Fruit fly (Drosophila melanogaster): ENCODE results near the gene Afti.

Gene Afti

DNA sequence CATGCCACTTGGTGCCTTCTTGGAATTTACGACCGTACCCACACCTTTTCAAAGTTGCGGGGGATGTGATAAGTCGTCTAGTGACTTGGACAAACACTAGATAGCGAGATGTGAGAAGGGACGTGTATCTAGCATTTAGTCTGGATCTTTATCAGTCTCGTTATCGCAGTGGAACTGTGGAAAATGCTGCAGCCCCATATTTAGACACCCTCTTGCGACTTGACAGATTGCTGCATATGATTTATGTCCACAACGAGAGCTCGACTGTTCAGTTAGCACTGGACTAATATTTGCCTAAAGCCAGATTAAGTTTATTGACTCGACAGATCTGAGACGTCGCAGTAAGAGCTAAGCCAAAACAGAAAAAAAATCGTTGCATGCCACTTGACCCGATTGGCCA is 26.6 kb downstream of the Afti start (continued):
- peak; percentile 17 for TF ChIP-seq Fer3 (tag; optimal IDR thresholded peaks at IDR 0.05)
- peak; percentile 45 for TF ChIP-seq wek (GFP tag; optimal IDR thresholded peaks at IDR 0.05)
- TF ChIP-seq eyg (GFP tag; optimal IDR thresholded peaks at IDR 0.05) = no peak
- peak in 1 of 3 experiments; percentile 15 for TF ChIP-seq Stat92E (GFP tag; optimal IDR thresholded peaks at IDR 0.05)
- TF ChIP-seq zen (tag; optimal IDR thresholded peaks at IDR 0.05) = no peak
- no peak for TF ChIP-seq pb (GFP tag; optimal IDR thresholded peaks at IDR 0.05)
- no peak for TF ChIP-seq CoRest (tag; optimal IDR thresholded peaks at IDR 0.05)
- TF ChIP-seq Asciz (GFP tag; optimal IDR thresholded peaks at IDR 0.05) = peak; percentile 77
- TF ChIP-seq hb (GFP tag; IDR thresholded peaks at IDR 0.05; ENCODE audit: partially characterized antibody) = no peak
- peak; percentile 72 for TF ChIP-seq oc (tag; optimal IDR thresholded peaks at IDR 0.05)
- TF ChIP-seq corto (GFP tag; optimal IDR thresholded peaks at IDR 0.05) = no peak
- peak; percentile 30 for TF ChIP-seq gcm (GFP tag; optimal IDR thresholded peaks at IDR 0.05)
- no peak for TF ChIP-seq sens-2 (GFP tag; IDR thresholded peaks at IDR 0.05)
- TF ChIP-seq tin (GFP tag; optimal IDR thresholded peaks at IDR 0.05) = no peak
- TF ChIP-seq CG12104 (GFP tag; optimal IDR thresholded peaks at IDR 0.05) = peak; percentile 13
- TF ChIP-seq CG9727 (GFP tag; optimal IDR thresholded peaks at IDR 0.05) = peak; percentile 6
- no peak for TF ChIP-seq ro (GFP tag; IDR thresholded peaks at IDR 0.05)
- no peak for TF ChIP-seq CG1792 (GFP tag; optimal IDR thresholded peaks at IDR 0.05)
- no peak for TF ChIP-seq schlank (tag; optimal IDR thresholded peaks at IDR 0.05)
- TF ChIP-seq psq (GFP tag; optimal IDR thresholded peaks at IDR 0.05) = no peak
- no peak for TF ChIP-seq CG11696 (GFP tag; IDR thresholded peaks at IDR 0.05)
- peak; percentile 67 for TF ChIP-seq CG2678 (tag; optimal IDR thresholded peaks at IDR 0.05)
- no peak for TF ChIP-seq CG17361 (GFP tag; IDR thresholded peaks at IDR 0.05)
- peak; percentile 43; the same call in 1 of the 2 replicates for TF ChIP-seq chm (GFP tag; IDR thresholded peaks at IDR 0.05)
- TF ChIP-seq chn (GFP tag; optimal IDR thresholded peaks at IDR 0.05) = no peak
- TF ChIP-seq grn (GFP tag; optimal IDR thresholded peaks at IDR 0.05) = peak; percentile 10
- no peak for TF ChIP-seq Lim3 (GFP tag; IDR thresholded peaks at IDR 0.05)
- no peak for TF ChIP-seq hbn (GFP tag; IDR thresholded peaks at IDR 0.05; ENCODE audit: partially characterized antibody)
- TF ChIP-seq CrebB (tag; optimal IDR thresholded peaks at IDR 0.05) = peak; percentile 16
- no peak for TF ChIP-seq Mes4 (GFP tag; optimal IDR thresholded peaks at IDR 0.05)
- TF ChIP-seq CG10431 (GFP tag; optimal IDR thresholded peaks at IDR 0.05) = peak; percentile 47
- peak; percentile 52 for TF ChIP-seq CG18599 (GFP tag; optimal IDR thresholded peaks at IDR 0.05)
- TF ChIP-seq H2.0 (GFP tag; IDR thresholded peaks at IDR 0.05) = no peak
- TF ChIP-seq CG4707 (GFP tag; optimal IDR thresholded peaks at IDR 0.05) = peak; percentile 37
- no peak for TF ChIP-seq gsb (GFP tag; IDR thresholded peaks at IDR 0.05)
- peak; percentile 65 for TF ChIP-seq Sox100B (GFP tag; optimal IDR thresholded peaks at IDR 0.05)
- TF ChIP-seq CG6689 (GFP tag; IDR thresholded peaks at IDR 0.05) = no peak
- no peak for TF ChIP-seq zfh1 (GFP tag; IDR thresholded peaks at IDR 0.05)
- TF ChIP-seq otp (GFP tag; IDR thresholded peaks at IDR 0.05) = peak; percentile 42; the same call in 1 of the 3 replicates
- TF ChIP-seq zf30C (GFP tag; optimal IDR thresholded peaks at IDR 0.05) = no peak
- no peak for TF ChIP-seq CG10321 (GFP tag; IDR thresholded peaks at IDR 0.05)
- TF ChIP-seq CG11723 (GFP tag; optimal IDR thresholded peaks at IDR 0.05) = peak; percentile 42
- no peak for TF ChIP-seq ase (GFP tag; IDR thresholded peaks at IDR 0.05)
- no peak for TF ChIP-seq ash1 (GFP tag; optimal IDR thresholded peaks at IDR 0.05)
- peak; percentile 5 for TF ChIP-seq bcd (GFP tag; optimal IDR thresholded peaks at IDR 0.05)
- TF ChIP-seq run (tag; optimal IDR thresholded peaks at IDR 0.05) = no peak
- no peak for TF ChIP-seq dpn (GFP tag; optimal IDR thresholded peaks at IDR 0.05)
- TF ChIP-seq inv (GFP tag; IDR thresholded peaks at IDR 0.05; ENCODE audit: partially characterized antibody) = no peak
- TF ChIP-seq lov (optimal IDR thresholded peaks at IDR 0.05) = no peak
- peak; percentile 72; the same call in 1 of the 3 replicates for TF ChIP-seq lov (GFP tag; IDR thresholded peaks at IDR 0.05)
- no peak for TF ChIP-seq Atf-2 (GFP tag; optimal IDR thresholded peaks at IDR 0.05)
- no peak for TF ChIP-seq pnt (GFP tag; optimal IDR thresholded peaks at IDR 0.05)

Data from whole organism, embryonic.